Worm (Caenorhabditis elegans): ENCODE results near the gene F55A11.6.

The F55A11.6 gene

DNA sequence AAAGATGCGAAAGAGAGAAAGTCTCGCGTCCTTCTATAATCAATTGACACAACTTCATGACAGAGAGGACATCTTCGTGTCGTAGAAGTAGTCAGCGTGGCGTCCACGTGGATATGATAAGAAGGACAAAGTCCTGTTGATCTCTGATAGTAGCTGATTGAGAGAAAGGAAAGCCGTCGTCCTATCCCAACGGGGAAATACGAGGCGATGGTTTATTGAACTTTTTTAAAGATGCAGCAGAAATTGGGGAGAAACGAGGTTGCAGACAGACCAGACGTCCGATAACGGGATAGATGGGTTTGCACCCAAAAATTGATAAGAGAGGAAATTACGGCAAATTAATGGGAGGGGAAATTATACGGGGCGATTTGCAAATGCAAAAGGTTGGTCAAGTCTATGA, 25.9 kb downstream of the F55A11.6 start (continued):
- TF ChIP-seq snpc-4 (tag; optimal IDR thresholded peaks at IDR 0.05): no peak
- no peak for TF ChIP-seq nhr-12 (tag; optimal IDR thresholded peaks at IDR 0.05)
- peak; percentile 96 for TF ChIP-seq nhr-25 (tag; optimal IDR thresholded peaks at IDR 0.05)
- TF ChIP-seq gmeb-1 (tag; optimal IDR thresholded peaks at IDR 0.05): peak; percentile 57
- TF ChIP-seq dmd-4 (tag; optimal IDR thresholded peaks at IDR 0.05): no peak
- TF ChIP-seq nhr-77 (tag; optimal IDR thresholded peaks at IDR 0.05): no peak
- TF ChIP-seq sma-3 (GFP tag; optimal IDR thresholded peaks at IDR 0.05): peak; percentile 99
- TF ChIP-seq lsy-2 (tag; optimal IDR thresholded peaks at IDR 0.05): peak in 1 of 2 experiments; percentile 60
- TF ChIP-seq unc-55 (GFP tag; optimal IDR thresholded peaks at IDR 0.05): no peak
- TF ChIP-seq unc-39 (tag; optimal IDR thresholded peaks at IDR 0.05): no peak
- no peak for TF ChIP-seq lin-13 (GFP tag; optimal IDR thresholded peaks at IDR 0.05)
- peak; percentile 71 for TF ChIP-seq sem-4 (tag; optimal IDR thresholded peaks at IDR 0.05)
- TF ChIP-seq fos-1 (tag; optimal IDR thresholded peaks at IDR 0.05): peak; percentile 61
- TF ChIP-seq nhr-11 (tag; optimal IDR thresholded peaks at IDR 0.05): no peak
- no peak for TF ChIP-seq peb-1 (tag; optimal IDR thresholded peaks at IDR 0.05)
- TF ChIP-seq nhr-10 (tag; optimal IDR thresholded peaks at IDR 0.05): no peak
- no peak for TF ChIP-seq ZK546.5 (tag; optimal IDR thresholded peaks at IDR 0.05)
- no peak for TF ChIP-seq lin-11 (tag; optimal IDR thresholded peaks at IDR 0.05)

DNA sequence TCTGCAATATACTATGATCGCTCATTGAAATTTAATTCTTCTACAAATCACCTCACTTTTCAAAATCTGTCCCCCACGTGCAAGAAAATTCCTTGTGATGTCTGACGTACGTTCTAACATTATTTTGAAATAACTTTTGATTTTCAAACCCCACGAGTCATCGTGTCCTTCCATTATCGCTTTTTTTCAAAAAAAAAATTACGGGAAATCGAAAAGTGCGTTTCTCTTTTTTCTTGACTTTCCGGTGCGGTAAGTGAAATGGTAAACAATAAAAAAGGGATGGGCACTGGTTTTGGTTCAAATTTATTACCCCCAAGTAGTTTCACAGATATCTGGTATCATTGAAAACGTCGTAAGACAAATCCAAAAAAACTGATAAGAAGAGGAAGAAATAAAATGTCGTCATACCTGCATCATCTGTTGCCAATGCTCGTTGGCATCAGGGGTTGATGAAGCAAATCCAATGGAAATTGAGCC, 26.9 kb downstream of the F55A11.6 start:
- no peak for TF ChIP-seq dmd-4 (tag; optimal IDR thresholded peaks at IDR 0.05)
- TF ChIP-seq ztf-4 (tag; optimal IDR thresholded peaks at IDR 0.05): no peak
- no peak for TF ChIP-seq F13H6.1 (tag; optimal IDR thresholded peaks at IDR 0.05)
- no peak for TF ChIP-seq lin-13 (GFP tag; optimal IDR thresholded peaks at IDR 0.05)
- no peak for TF ChIP-seq elt-3 (tag; optimal IDR thresholded peaks at IDR 0.05)
- no peak for TF ChIP-seq crh-2 (tag; optimal IDR thresholded peaks at IDR 0.05)
- TF ChIP-seq ceh-16 (tag; optimal IDR thresholded peaks at IDR 0.05): no peak
- no peak for TF ChIP-seq fos-1 (tag; optimal IDR thresholded peaks at IDR 0.05)
- TF ChIP-seq blmp-1 (tag; optimal IDR thresholded peaks at IDR 0.05; ENCODE audit: insufficient read depth): peak; percentile 72
- TF ChIP-seq nhr-21 (tag; optimal IDR thresholded peaks at IDR 0.05): no peak
- TF ChIP-seq lsy-2 (tag; optimal IDR thresholded peaks at IDR 0.05): peak in 1 of 2 experiments; percentile 14
- no peak for TF ChIP-seq elt-1 (tag; optimal IDR thresholded peaks at IDR 0.05)
- no peak for TF ChIP-seq nhr-6 (tag; optimal IDR thresholded peaks at IDR 0.05)
- no peak for TF ChIP-seq gmeb-1 (tag; optimal IDR thresholded peaks at IDR 0.05)
- no peak for TF ChIP-seq peb-1 (tag; optimal IDR thresholded peaks at IDR 0.05)
- TF ChIP-seq ceh-82 (tag; optimal IDR thresholded peaks at IDR 0.05): no peak
- no peak for TF ChIP-seq ZK546.5 (tag; optimal IDR thresholded peaks at IDR 0.05)
- peak; percentile 88 for TF ChIP-seq sma-9 (GFP tag; optimal IDR thresholded peaks at IDR 0.05)
- no peak for TF ChIP-seq sma-9 (tag; optimal IDR thresholded peaks at IDR 0.05)
- TF ChIP-seq nhr-25 (tag; optimal IDR thresholded peaks at IDR 0.05): peak; percentile 45
- TF ChIP-seq nhr-129 (tag; optimal IDR thresholded peaks at IDR 0.05): peak; percentile 68
- TF ChIP-seq unc-39 (tag; optimal IDR thresholded peaks at IDR 0.05): no peak
- TF ChIP-seq unc-55 (GFP tag; optimal IDR thresholded peaks at IDR 0.05): no peak
- TF ChIP-seq lin-11 (tag; optimal IDR thresholded peaks at IDR 0.05): no peak
- no peak for TF ChIP-seq R02D3.7 (tag; optimal IDR thresholded peaks at IDR 0.05)
- no peak for TF ChIP-seq sem-4 (tag; optimal IDR thresholded peaks at IDR 0.05)
- no peak for TF ChIP-seq nhr-77 (tag; optimal IDR thresholded peaks at IDR 0.05)
- TF ChIP-seq C34F6.9 (tag; optimal IDR thresholded peaks at IDR 0.05): no peak
- no peak for TF ChIP-seq nhr-12 (tag; optimal IDR thresholded peaks at IDR 0.05)
- no peak for TF ChIP-seq egl-27 (tag; optimal IDR thresholded peaks at IDR 0.05)
- no peak for TF ChIP-seq alr-1 (tag; optimal IDR thresholded peaks at IDR 0.05)
- TF ChIP-seq mbf-1 (tag; optimal IDR thresholded peaks at IDR 0.05): no peak
- no peak for TF ChIP-seq nhr-11 (tag; optimal IDR thresholded peaks at IDR 0.05)
- TF ChIP-seq snpc-4 (tag; optimal IDR thresholded peaks at IDR 0.05): no peak
- no peak for TF ChIP-seq mab-5 (tag; optimal IDR thresholded peaks at IDR 0.05)
- no peak for TF ChIP-seq ztf-1 (GFP tag; conservative IDR thresholded peaks at IDR 0.05)
- TF ChIP-seq sma-3 (GFP tag; optimal IDR thresholded peaks at IDR 0.05): peak; percentile 63

DNA sequence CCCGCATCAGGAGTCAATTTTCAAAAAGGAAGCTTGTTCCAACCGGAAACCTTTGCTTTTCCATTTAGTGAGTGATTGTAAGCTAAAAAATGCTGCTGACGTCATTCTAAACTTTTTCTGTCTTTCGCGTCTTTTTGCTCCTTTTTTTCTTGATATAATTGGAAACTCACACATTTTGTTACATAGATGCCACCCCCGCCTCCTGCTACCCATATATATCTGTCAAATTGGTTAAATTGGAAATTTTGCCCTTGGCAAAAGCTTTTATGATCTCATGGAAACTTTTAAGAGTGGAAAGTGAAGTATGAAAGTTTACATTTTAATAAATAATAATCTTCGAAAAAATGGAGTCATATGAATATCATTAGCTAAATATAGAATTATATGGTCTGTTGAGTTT, 33.3 kb downstream of the F55A11.6 start:
- TF ChIP-seq ztf-11 (tag; optimal IDR thresholded peaks at IDR 0.05): no peak
- TF ChIP-seq C34F6.9 (tag; optimal IDR thresholded peaks at IDR 0.05): peak; percentile 3
- peak; percentile 18 for TF ChIP-seq crh-2 (tag; optimal IDR thresholded peaks at IDR 0.05)

Data from whole organism, L2 larva.